Worm (Caenorhabditis elegans) whole organism, young adult: Measurements from ENCODE around the gene F44E5.17.
A peak's percentile ranks its signal among the peaks of the same experiment; 100 is the strongest.

Experiments used
- C17E4.6 ChIP-seq: fragments of 200-800 bp; sonication (Bioruptor generic); IDR thresholded peaks from 2 replicates; pipeline ENCODE4 v1.3.6; 2022; ENCODE audit warnings: missing genetic modification reagents, missing genetic modification characterization, missing compliant biosample characterization
- F37B4.10 ChIP-seq: fragments of 200-800 bp; sonication (Bioruptor generic); IDR thresholded peaks from 2 replicates; pipeline ENCODE4 v1.3.6; 2022; ENCODE audit warnings: missing genetic modification characterization, missing compliant biosample characterization
- F52B5.7 ChIP-seq: sonication (generic microtip); optimal IDR thresholded peaks from 2 replicates; lab custom pipeline; 2016; ENCODE audit warnings: mild to moderate bottlenecking, missing genetic modification characterization, missing compliant biosample characterization
- K11D2.4 ChIP-seq: fragments of 200-800 bp; sonication (Bioruptor generic); IDR thresholded peaks from 2 replicates; pipeline ENCODE4 v1.3.6; 2022; ENCODE audit warnings: missing genetic modification reagents, missing genetic modification characterization, missing compliant biosample characterization
- K12H6.12 ChIP-seq: fragments of 200-800 bp; sonication (Bioruptor generic); optimal IDR thresholded peaks from 2 replicates; lab custom pipeline; 2018; ENCODE audit warnings: mild to moderate bottlenecking, missing genetic modification characterization, missing compliant biosample characterization
- Y67H2A.10 ChIP-seq: fragments of 200-800 bp; sonication (Bioruptor generic); conservative IDR thresholded peaks from 2 replicates; pipeline ENCODE4 v1.3.6; 2022; ENCODE audit warnings: missing genetic modification reagents, missing genetic modification characterization, missing compliant biosample characterization
- ZK185.1 ChIP-seq: sonication (generic microtip); optimal IDR thresholded peaks from 2 replicates; lab custom pipeline; 2016; ENCODE audit warnings: mild to moderate bottlenecking, missing genetic modification characterization, missing compliant biosample characterization; ENCODE audit not compliant: poor library complexity, severe bottlenecking
- attf-3 ChIP-seq: fragments of 200-800 bp; sonication (Bioruptor generic); conservative IDR thresholded peaks from 2 replicates; pipeline ENCODE4 v1.3.6; 2022; ENCODE audit warnings: missing genetic modification reagents, missing genetic modification characterization, missing compliant biosample characterization
- cebp-2 ChIP-seq: fragments of 200-800 bp; sonication (Bioruptor generic); IDR thresholded peaks from 2 replicates; pipeline ENCODE4 v1.3.6; 2022; ENCODE audit warnings: missing genetic modification characterization, missing compliant biosample characterization
- ceh-100 ChIP-seq: fragments of 200-800 bp; sonication (Bioruptor generic); IDR thresholded peaks from 2 replicates; pipeline ENCODE4 v1.3.6; 2022; ENCODE audit warnings: missing genetic modification reagents, missing genetic modification characterization, missing compliant biosample characterization
- ceh-58 ChIP-seq: fragments of 200-800 bp; sonication (Bioruptor generic); IDR thresholded peaks from 2 replicates; pipeline ENCODE4 v1.3.6; 2022; ENCODE audit warnings: missing genetic modification characterization, missing compliant biosample characterization
- die-1 ChIP-seq: sonication (generic microtip); optimal IDR thresholded peaks from 2 replicates; lab custom pipeline; 2016; ENCODE audit warnings: missing genotype, mild to moderate bottlenecking, missing genetic modification characterization, missing compliant biosample characterization
- dox-1 ChIP-seq: fragments of 200-800 bp; sonication (Bioruptor generic); IDR thresholded peaks from 2 replicates; pipeline ENCODE4 v1.3.6; 2022; ENCODE audit warnings: missing genetic modification reagents, missing genetic modification characterization, missing compliant biosample characterization
- efl-1 ChIP-seq: fragments of 150-350 bp; optimal IDR thresholded peaks from 2 replicates; lab custom pipeline; 2014; ENCODE audit warnings: missing biosample characterization, missing genetic modification reagents, missing genetic modification characterization
- egrh-3 ChIP-seq: fragments of 200-800 bp; sonication (Bioruptor generic); IDR thresholded peaks from 2 replicates; pipeline ENCODE4 v1.3.6; 2022; ENCODE audit warnings: missing genetic modification reagents, missing genetic modification characterization, missing compliant biosample characterization
- fkh-3 ChIP-seq: sonication (generic microtip); optimal IDR thresholded peaks from 2 replicates; lab custom pipeline; 2016; ENCODE audit warnings: mild to moderate bottlenecking, missing genetic modification characterization, missing compliant biosample characterization
- him-1 ChIP-seq: sonication (generic microtip); optimal IDR thresholded peaks from 2 replicates; lab custom pipeline; 2016; ENCODE audit warnings: missing genotype, missing genetic modification reagents, missing genetic modification characterization, missing compliant biosample characterization
- hlh-12 ChIP-seq: sonication (generic microtip); optimal IDR thresholded peaks from 2 replicates; lab custom pipeline; 2016; ENCODE audit warnings: missing genetic modification characterization, missing compliant biosample characterization
- hsf-1 ChIP-seq: fragments of 200-800 bp; sonication (Bioruptor generic); IDR thresholded peaks from 2 replicates; pipeline ENCODE4 v1.3.6; 2022; ENCODE audit warnings: missing genetic modification reagents, missing genetic modification characterization, missing compliant biosample characterization
- lag-1 ChIP-seq: fragments of 200-800 bp; sonication (Bioruptor generic); IDR thresholded peaks from 2 replicates; pipeline ENCODE4 v1.3.6; 2022; ENCODE audit warnings: missing genetic modification reagents, missing genetic modification characterization, missing compliant biosample characterization
- let-526 ChIP-seq: fragments of 200-800 bp; sonication (Bioruptor generic); IDR thresholded peaks from 2 replicates; pipeline ENCODE4 v1.3.6; 2022; ENCODE audit warnings: missing genetic modification reagents, missing genetic modification characterization, missing compliant biosample characterization
- lin-26 ChIP-seq: fragments of 200-800 bp; sonication (Bioruptor generic); IDR thresholded peaks from 2 replicates; pipeline ENCODE4 v1.3.6; 2022; ENCODE audit warnings: missing genetic modification reagents, missing genetic modification characterization, missing compliant biosample characterization
- lin-35 ChIP-seq, 3 experiments: fragments of 150-350 bp in 2 of 3; sonication (generic microtip) in 1 of 3; optimal IDR thresholded peaks; 2 replicates each; lab custom pipeline; 2014 to 2018; ENCODE audit warnings: missing biosample characterization in 3 of 3, missing genetic modification characterization in 3 of 3, missing genetic modification reagents in 3 of 3
- lin-40 ChIP-seq: sonication (generic microtip); optimal IDR thresholded peaks from 2 replicates; lab custom pipeline; 2016; ENCODE audit warnings: missing genetic modification characterization, mild to moderate bottlenecking, missing compliant biosample characterization, missing genotype, missing genetic modification reagents
- lin-54 ChIP-seq: fragments of 200-800 bp; sonication (Bioruptor generic); optimal IDR thresholded peaks from 2 replicates; lab custom pipeline; 2018; ENCODE audit warnings: mild to moderate bottlenecking, missing genetic modification characterization, missing compliant biosample characterization
- mcd-1 ChIP-seq: fragments of 200-800 bp; sonication (Bioruptor generic); IDR thresholded peaks from 2 replicates; pipeline ENCODE4 v1.3.6; 2022; ENCODE audit warnings: missing genetic modification reagents, missing genetic modification characterization, missing compliant biosample characterization
- nhr-27 ChIP-seq: fragments of 200-800 bp; sonication (Bioruptor generic); optimal IDR thresholded peaks from 2 replicates; lab custom pipeline; 2018; ENCODE audit warnings: mild to moderate bottlenecking, missing genetic modification characterization, moderate library complexity, missing compliant biosample characterization
- nhr-90 ChIP-seq: sonication (generic microtip); optimal IDR thresholded peaks from 2 replicates; lab custom pipeline; 2016; ENCODE audit warnings: missing genotype, mild to moderate bottlenecking, missing genetic modification characterization, missing compliant biosample characterization
- snpc-4 ChIP-seq, 5 experiments: fragments of 150-350 bp in 1 of 5; sonication (generic microtip) in 4 of 5; optimal IDR thresholded peaks; 2 replicates each; lab custom pipeline; 2014 to 2018; ENCODE audit warnings: missing genetic modification characterization in 5 of 5, missing biosample characterization in 3 of 5, antibody characterized with exemption in 2 of 5, mild to moderate bottlenecking in 2 of 5, missing compliant biosample characterization in 2 of 5, missing genotype in 2 of 5, moderate library complexity in 2 of 5, missing genetic modification reagents in 1 of 5
- zfh-2 ChIP-seq: fragments of 200-800 bp; sonication (Bioruptor generic); conservative IDR thresholded peaks from 2 replicates; pipeline ENCODE4 v1.3.6; 2022; ENCODE audit warnings: missing genetic modification reagents, missing genetic modification characterization, missing compliant biosample characterization
- zim-3 ChIP-seq: sonication (generic microtip); optimal IDR thresholded peaks from 2 replicates; lab custom pipeline; 2017; ENCODE audit warnings: mild to moderate bottlenecking, missing genetic modification characterization, moderate library complexity, missing compliant biosample characterization
- ztf-22 ChIP-seq: fragments of 200-800 bp; sonication (Bioruptor generic); optimal IDR thresholded peaks from 2 replicates; lab custom pipeline; 2018; ENCODE audit warnings: mild to moderate bottlenecking, missing genetic modification characterization, moderate library complexity, missing compliant biosample characterization
- ztf-28 ChIP-seq: fragments of 200-800 bp; sonication (Bioruptor generic); IDR thresholded peaks from 2 replicates; pipeline ENCODE4 v1.3.6; 2022; ENCODE audit warnings: missing genetic modification reagents, missing genetic modification characterization, missing compliant biosample characterization
- ztf-3 ChIP-seq: fragments of 200-800 bp; sonication (Bioruptor generic); optimal IDR thresholded peaks from 2 replicates; lab custom pipeline; 2018; ENCODE audit warnings: mild to moderate bottlenecking, missing genetic modification characterization, missing compliant biosample characterization

Gene F44E5.17

ce11 chrII:11723904-11724303 lies 24.5 kb downstream of the F44E5.17 start, which contains the start of gene ldh-1:
Gene ldh-1, plus strand, starts transcription at chrII:11724204.
- TF ChIP-seq lin-54 (GFP tag; lab: Kevin White, UChicago): no peak
- no peak for TF ChIP-seq hsf-1 (GFP tag; lab: Robert Waterston, UW)
- TF ChIP-seq let-526: no peak

- no peak for TF ChIP-seq K11D2.4 (GFP tag; lab: Robert Waterston, UW)
- TF ChIP-seq lag-1 (GFP tag; lab: Robert Waterston, UW): no peak
Observed at ce11 chrII:11722164-11722563, 26.2 kb downstream of the F44E5.17 start.

ce11 chrII:11721604-11722003 lies 26.8 kb downstream of the F44E5.17 start:
- TF ChIP-seq die-1: no peak
- TF ChIP-seq egrh-3 (GFP tag; lab: Robert Waterston, UW): peak; percentile 33; the same call in 1 of the 2 replicates
- TF ChIP-seq fkh-3 (tag; lab: Kevin White, UChicago): no peak
- TF ChIP-seq zfh-2: peak; percentile 87
- no peak for TF ChIP-seq ceh-100 (GFP tag; lab: Robert Waterston, UW)
- no peak for TF ChIP-seq efl-1
- TF ChIP-seq ceh-58: no peak
- 0 out of 2 replicates have a peak, but pooled peaks have one; percentile 16 for TF ChIP-seq mcd-1 (GFP tag; lab: Robert Waterston, UW)
- 0 out of 2 replicates have a peak, but pooled peaks have one; percentile 17 for TF ChIP-seq lin-26
- TF ChIP-seq F52B5.7 (tag; lab: Kevin White, UChicago): no peak
- TF ChIP-seq ztf-22 (GFP tag; lab: Kevin White, UChicago): no peak
- no peak for TF ChIP-seq ztf-3
- no peak for TF ChIP-seq Y67H2A.10

- TF ChIP-seq attf-3 (peak; percentile 84), cebp-2 (GFP tag; lab: Robert Waterston, UW) (no peak)
Observed at ce11 chrII:11720819-11721218, 27.6 kb downstream of the F44E5.17 start.

ce11 chrII:11720102-11720501 lies 28.3 kb downstream of the F44E5.17 start, which contains the start of gene F13D12.3:
Gene F13D12.3, plus strand, starts transcription at chrII:11720402.
- TF ChIP-seq F37B4.10 (GFP tag; lab: Robert Waterston, UW): no peak
- TF ChIP-seq dox-1 (GFP tag; lab: Robert Waterston, UW): no peak
- TF ChIP-seq nhr-90 (tag; lab: Kevin White, UChicago): no peak
- TF ChIP-seq lin-40 (tag; lab: Kevin White, UChicago): no peak
- no peak for TF ChIP-seq lin-35 (GFP tag; optimal IDR thresholded peaks at IDR 0.05; lab: Kevin White, UChicago)
- no peak for TF ChIP-seq hlh-12
- no peak for TF ChIP-seq lin-54 (GFP tag; lab: Kevin White, UChicago)
- TF ChIP-seq ztf-28 (GFP tag; lab: Robert Waterston, UW): no peak
- TF ChIP-seq K12H6.12 (tag; lab: Kevin White, UChicago): no peak
- no peak for TF ChIP-seq ZK185.1 (tag; lab: Kevin White, UChicago)
- TF ChIP-seq him-1 (tag; lab: Kevin White, UChicago): no peak
- no peak for TF ChIP-seq zim-3 (tag; lab: Kevin White, UChicago)
- TF ChIP-seq hsf-1 (GFP tag; lab: Robert Waterston, UW): no peak
- TF ChIP-seq C17E4.6: no peak
- TF ChIP-seq snpc-4 (GFP tag; optimal IDR thresholded peaks at IDR 0.05; lab: Kevin White, UChicago): no peak
- no peak for TF ChIP-seq snpc-4 (tag; optimal IDR thresholded peaks at IDR 0.05; lab: Kevin White, UChicago)
- TF ChIP-seq nhr-27: no peak
